Worm (Caenorhabditis elegans) whole organism, late embryonic: ENCODE measurements around the gene B0034.7.

Experiments used
- C08G9.2 ChIP-seq: sonication (generic microtip); optimal IDR thresholded peaks from 2 replicates; lab custom pipeline; 2016; ENCODE audit warnings: mild to moderate bottlenecking, missing genetic modification characterization, moderate library complexity, missing compliant biosample characterization
- F13H6.1 ChIP-seq: sonication (generic microtip); optimal IDR thresholded peaks from 2 replicates; lab custom pipeline; 2016; ENCODE audit warnings: missing genetic modification characterization, missing compliant biosample characterization
- T23F11.4 ChIP-seq: fragments of 200-800 bp; sonication (Bioruptor generic); optimal IDR thresholded peaks from 2 replicates; lab custom pipeline; 2018; ENCODE audit warnings: mild to moderate bottlenecking, missing genetic modification characterization, missing compliant biosample characterization
- ama-1 ChIP-seq: fragments of 150-350 bp; optimal IDR thresholded peaks from 2 replicates; lab custom pipeline; 2014
- ceh-30 ChIP-seq: fragments of 150-350 bp; optimal IDR thresholded peaks from 2 replicates; lab custom pipeline; 2014; ENCODE audit warnings: missing biosample characterization, missing genetic modification characterization
- ceh-31 ChIP-seq: sonication (generic microtip); optimal IDR thresholded peaks from 2 replicates; lab custom pipeline; 2016; ENCODE audit warnings: missing genetic modification characterization, missing compliant biosample characterization
- che-1 ChIP-seq: sonication (generic microtip); optimal IDR thresholded peaks from 2 replicates; lab custom pipeline; 2016; ENCODE audit warnings: mild to moderate bottlenecking, missing genetic modification characterization, missing compliant biosample characterization
- fkh-10 ChIP-seq: fragments of 150-350 bp; optimal IDR thresholded peaks from 2 replicates; lab custom pipeline; 2014; ENCODE audit warnings: missing biosample characterization, missing genetic modification reagents, missing genetic modification characterization
- nhr-11 ChIP-seq: fragments of 150-350 bp; optimal IDR thresholded peaks from 2 replicates; lab custom pipeline; 2014; ENCODE audit warnings: missing biosample characterization, missing genetic modification characterization
- pha-4 ChIP-seq: fragments of 150-350 bp; optimal IDR thresholded peaks from 2 replicates; lab custom pipeline; 2018; ENCODE audit warnings: missing biosample characterization, missing genetic modification reagents, missing genetic modification characterization
- pqm-1 ChIP-seq: sonication (generic microtip); optimal IDR thresholded peaks from 2 replicates; lab custom pipeline; 2016; ENCODE audit warnings: missing genetic modification characterization, missing compliant biosample characterization
- sox-2 ChIP-seq: fragments of 200-800 bp; sonication (Bioruptor generic); IDR thresholded peaks from 2 replicates; pipeline ENCODE4 v1.3.6; 2022; ENCODE audit warnings: missing genetic modification reagents, missing genetic modification characterization, missing compliant biosample characterization
- ztf-16 ChIP-seq: sonication (generic microtip); optimal IDR thresholded peaks from 2 replicates; lab custom pipeline; 2017; ENCODE audit warnings: missing genetic modification characterization, missing compliant biosample characterization

- TF ChIP-seq T23F11.4 (GFP tag; lab: Kevin White, UChicago) (no peak), ztf-16 (tag; lab: Kevin White, UChicago) (no peak), F13H6.1 (tag; lab: Kevin White, UChicago) (no peak), pha-4 (tag; lab: Kevin White, UChicago) (no peak), C08G9.2 (tag; lab: Kevin White, UChicago) (no peak), ceh-30 (no peak), fkh-10 (no peak), che-1 (tag; lab: Kevin White, UChicago) (no peak), ama-1 (lab: Kevin White, UChicago) (no peak), pqm-1 (tag; lab: Kevin White, UChicago) (no peak), ceh-31 (tag; lab: Kevin White, UChicago) (no peak), sox-2 (GFP tag; lab: Robert Waterston, UW) (no peak), nhr-11 (tag; lab: Kevin White, UChicago) (no peak)
These were observed 17.1 kb upstream of the B0034.7 start, which contains the start of gene B0034.2 for ce11 chrII:5944268-5944667.
